Fruit fly (Drosophila melanogaster): Measurements from ENCODE around the gene CG11396.
A peak's percentile ranks its signal among the peaks of the same experiment; 100 is the strongest.

Gene CG11396

DNA sequence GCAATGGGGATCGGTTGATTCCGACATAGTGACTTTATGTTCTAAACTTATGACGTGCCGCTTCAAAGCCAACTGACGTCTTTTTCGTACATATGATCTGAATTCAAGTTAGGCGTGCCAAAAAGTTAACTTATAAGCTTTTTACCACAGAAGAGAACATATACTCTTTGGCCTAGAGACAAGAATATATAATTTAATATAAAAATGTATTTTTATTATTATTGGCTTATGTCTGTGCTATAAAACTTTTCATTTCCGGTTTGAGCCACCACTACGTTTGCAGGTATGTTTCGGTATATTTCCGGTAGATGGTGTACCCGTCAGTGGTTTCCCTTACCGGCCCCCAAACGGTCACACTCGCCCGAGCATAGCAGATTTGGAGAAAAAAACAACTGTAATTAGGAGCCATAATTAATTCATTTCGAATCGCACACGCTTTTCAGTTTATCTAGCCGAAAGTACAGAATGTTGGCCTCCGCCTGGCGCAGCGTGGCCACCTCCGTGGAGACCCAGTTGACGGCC lies 10.4 kb upstream of the CG11396 start, which contains the start of the genes CG3698 and tzn:
Gene CG3698, minus strand, starts transcription at position 51 of the 522 bp plus-strand sequence.
Gene tzn, plus strand, starts transcription at position 321 of the 522 bp plus-strand sequence.
- peak; percentile 89 for TF ChIP-seq CG4496 (GFP tag; IDR thresholded peaks at IDR 0.05)
- TF ChIP-seq CG8301 (tag; optimal IDR thresholded peaks at IDR 0.05), result no peak
- TF ChIP-seq Pif1A (GFP tag; optimal IDR thresholded peaks at IDR 0.05), result no peak
- no peak for TF ChIP-seq CG17806 (tag; optimal IDR thresholded peaks at IDR 0.05)
- no peak for TF ChIP-seq CG10348 (GFP tag; IDR thresholded peaks at IDR 0.05)
- TF ChIP-seq CG32121 (GFP tag; IDR thresholded peaks at IDR 0.05), result peak; percentile 59; the same call in 1 of the 2 replicates
- peak; percentile 48 for TF ChIP-seq gl (tag; optimal IDR thresholded peaks at IDR 0.05)
- no peak for TF ChIP-seq CG13204 (GFP tag; optimal IDR thresholded peaks at IDR 0.05)
- no peak for TF ChIP-seq D1 (tag; optimal IDR thresholded peaks at IDR 0.05)
- TF ChIP-seq CG9948 (tag; optimal IDR thresholded peaks at IDR 0.05), result no peak
- TF ChIP-seq CG15710 (tag; optimal IDR thresholded peaks at IDR 0.05), result peak; percentile 72
- no peak for TF ChIP-seq CG14655 (GFP tag; optimal IDR thresholded peaks at IDR 0.05)
- TF ChIP-seq EcR (GFP tag; optimal IDR thresholded peaks at IDR 0.05), result no peak
- TF ChIP-seq Ets98B (GFP tag; IDR thresholded peaks at IDR 0.05), result peak; percentile 52; the same call in 1 of the 2 replicates
- TF ChIP-seq CG12605 (GFP tag; IDR thresholded peaks at IDR 0.05), result no peak
- no peak for TF ChIP-seq CG8159 (tag; optimal IDR thresholded peaks at IDR 0.05)
- no peak for TF ChIP-seq Pif1B (GFP tag; optimal IDR thresholded peaks at IDR 0.05)
- TF ChIP-seq Snoo (tag; optimal IDR thresholded peaks at IDR 0.05), result peak; percentile 93
- peak; percentile 82 for TF ChIP-seq CG34367 (tag; optimal IDR thresholded peaks at IDR 0.05)
- no peak; the same call in 2 of the 3 replicates for TF ChIP-seq fd96Ca (GFP tag; IDR thresholded peaks at IDR 0.05)
- peak; percentile 76 for TF ChIP-seq rn (GFP tag; IDR thresholded peaks at IDR 0.05)

dm6 chr3L:20797379-20797778 lies 9.4 kb upstream of the CG11396 start:
- TF ChIP-seq CG8159 (tag; optimal IDR thresholded peaks at IDR 0.05) (no peak), Ets98B (GFP tag; IDR thresholded peaks at IDR 0.05) (no peak), Pif1B (GFP tag; optimal IDR thresholded peaks at IDR 0.05) (no peak), rn (GFP tag; IDR thresholded peaks at IDR 0.05) (no peak), gl (tag; optimal IDR thresholded peaks at IDR 0.05) (no peak), CG17806 (tag; optimal IDR thresholded peaks at IDR 0.05) (no peak), CG4496 (GFP tag; IDR thresholded peaks at IDR 0.05) (no peak), D1 (tag; optimal IDR thresholded peaks at IDR 0.05) (no peak), CG9948 (tag; optimal IDR thresholded peaks at IDR 0.05) (no peak), CG32121 (GFP tag; IDR thresholded peaks at IDR 0.05) (no peak), Snoo (tag; optimal IDR thresholded peaks at IDR 0.05) (no peak), CG12605 (GFP tag; IDR thresholded peaks at IDR 0.05) (no peak), CG34367 (tag; optimal IDR thresholded peaks at IDR 0.05) (no peak)

DNA sequence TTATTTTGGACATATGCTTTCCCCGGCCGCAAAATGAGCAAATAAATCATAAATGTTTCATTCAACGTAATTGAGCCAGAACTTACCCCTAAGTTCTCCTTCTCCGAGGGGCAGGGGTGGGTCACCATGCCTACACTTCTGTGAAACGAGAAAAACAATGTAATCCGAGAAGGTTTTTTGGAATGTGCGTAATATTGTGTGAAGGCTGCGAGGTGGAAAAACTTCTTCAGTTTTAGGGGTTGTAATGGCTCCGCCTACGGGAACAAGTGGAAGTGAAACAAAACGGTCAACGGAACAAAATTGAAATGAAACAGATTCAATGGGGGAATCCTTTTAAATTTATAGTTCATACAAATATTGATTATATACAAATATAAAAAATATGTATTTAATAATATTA lies 8.8 kb upstream of the CG11396 start:
- TF ChIP-seq D1 (tag; optimal IDR thresholded peaks at IDR 0.05) (no peak), CG8301 (tag; optimal IDR thresholded peaks at IDR 0.05) (no peak), CG13204 (GFP tag; optimal IDR thresholded peaks at IDR 0.05) (no peak), CG12605 (GFP tag; IDR thresholded peaks at IDR 0.05) (no peak), Pif1B (GFP tag; optimal IDR thresholded peaks at IDR 0.05) (no peak), CG10348 (GFP tag; IDR thresholded peaks at IDR 0.05) (no peak), Ets98B (GFP tag; IDR thresholded peaks at IDR 0.05) (no peak), CG14655 (GFP tag; optimal IDR thresholded peaks at IDR 0.05) (no peak), fd96Ca (GFP tag; IDR thresholded peaks at IDR 0.05) (no peak), CG9948 (tag; optimal IDR thresholded peaks at IDR 0.05) (no peak), Snoo (tag; optimal IDR thresholded peaks at IDR 0.05) (no peak), Pif1A (GFP tag; optimal IDR thresholded peaks at IDR 0.05) (no peak), CG8159 (tag; optimal IDR thresholded peaks at IDR 0.05) (no peak), gl (tag; optimal IDR thresholded peaks at IDR 0.05) (no peak), CG34367 (tag; optimal IDR thresholded peaks at IDR 0.05) (no peak), CG15710 (tag; optimal IDR thresholded peaks at IDR 0.05) (no peak), rn (GFP tag; IDR thresholded peaks at IDR 0.05) (no peak), CG32121 (GFP tag; IDR thresholded peaks at IDR 0.05) (no peak), CG4496 (GFP tag; IDR thresholded peaks at IDR 0.05) (no peak), CG17806 (tag; optimal IDR thresholded peaks at IDR 0.05) (no peak)

dm6 chr3L:20792693-20793092 lies 4.8 kb upstream of the CG11396 start, which contains the start of gene Six4:
Gene Six4 (minus strand): TSS chr3L:20792777.
- no peak for TF ChIP-seq CG14655 (GFP tag; optimal IDR thresholded peaks at IDR 0.05)

dm6 chr3L:20789299-20789698 lies 1.4 kb upstream of the CG11396 start:
- TF ChIP-seq Ets98B (GFP tag; IDR thresholded peaks at IDR 0.05) (no peak), EcR (GFP tag; optimal IDR thresholded peaks at IDR 0.05) (no peak)

dm6 chr3L:20785742-20786427 lies 2.1 kb downstream of the CG11396 start, which contains the start of gene Pcif1:
Gene Pcif1 (minus strand): TSS chr3L:20786197.
- no peak for TF ChIP-seq Snoo (tag; optimal IDR thresholded peaks at IDR 0.05)
- no peak for TF ChIP-seq CG14655 (GFP tag; optimal IDR thresholded peaks at IDR 0.05)
- TF ChIP-seq EcR (GFP tag; optimal IDR thresholded peaks at IDR 0.05), result no peak
- no peak for TF ChIP-seq gl (tag; optimal IDR thresholded peaks at IDR 0.05)
- no peak; the same call in 2 of the 3 replicates for TF ChIP-seq fd96Ca (GFP tag; IDR thresholded peaks at IDR 0.05)
- no peak for TF ChIP-seq CG15710 (tag; optimal IDR thresholded peaks at IDR 0.05)
- no peak for TF ChIP-seq CG10348 (GFP tag; IDR thresholded peaks at IDR 0.05)
- no peak for TF ChIP-seq D1 (tag; optimal IDR thresholded peaks at IDR 0.05)
- 0 out of 3 replicates have a peak, but pooled peaks have one; percentile 30 for TF ChIP-seq CG4496 (GFP tag; IDR thresholded peaks at IDR 0.05)
- TF ChIP-seq Ets98B (GFP tag; IDR thresholded peaks at IDR 0.05), result no peak
- TF ChIP-seq Pif1B (GFP tag; optimal IDR thresholded peaks at IDR 0.05), result no peak
- TF ChIP-seq CG32121 (GFP tag; IDR thresholded peaks at IDR 0.05), result 0 out of 2 replicates have a peak, but pooled peaks have one; percentile 11
- no peak for TF ChIP-seq CG9948 (tag; optimal IDR thresholded peaks at IDR 0.05)
- no peak for TF ChIP-seq CG17806 (tag; optimal IDR thresholded peaks at IDR 0.05)
- TF ChIP-seq CG34367 (tag; optimal IDR thresholded peaks at IDR 0.05), result no peak
- no peak for TF ChIP-seq CG8301 (tag; optimal IDR thresholded peaks at IDR 0.05)
- no peak for TF ChIP-seq CG8159 (tag; optimal IDR thresholded peaks at IDR 0.05)
